Fruit fly (Drosophila melanogaster): ENCODE results near the gene CG2116.
A peak's percentile ranks its signal among the peaks of the same experiment; 100 is the strongest.

The CG2116 gene

DNA sequence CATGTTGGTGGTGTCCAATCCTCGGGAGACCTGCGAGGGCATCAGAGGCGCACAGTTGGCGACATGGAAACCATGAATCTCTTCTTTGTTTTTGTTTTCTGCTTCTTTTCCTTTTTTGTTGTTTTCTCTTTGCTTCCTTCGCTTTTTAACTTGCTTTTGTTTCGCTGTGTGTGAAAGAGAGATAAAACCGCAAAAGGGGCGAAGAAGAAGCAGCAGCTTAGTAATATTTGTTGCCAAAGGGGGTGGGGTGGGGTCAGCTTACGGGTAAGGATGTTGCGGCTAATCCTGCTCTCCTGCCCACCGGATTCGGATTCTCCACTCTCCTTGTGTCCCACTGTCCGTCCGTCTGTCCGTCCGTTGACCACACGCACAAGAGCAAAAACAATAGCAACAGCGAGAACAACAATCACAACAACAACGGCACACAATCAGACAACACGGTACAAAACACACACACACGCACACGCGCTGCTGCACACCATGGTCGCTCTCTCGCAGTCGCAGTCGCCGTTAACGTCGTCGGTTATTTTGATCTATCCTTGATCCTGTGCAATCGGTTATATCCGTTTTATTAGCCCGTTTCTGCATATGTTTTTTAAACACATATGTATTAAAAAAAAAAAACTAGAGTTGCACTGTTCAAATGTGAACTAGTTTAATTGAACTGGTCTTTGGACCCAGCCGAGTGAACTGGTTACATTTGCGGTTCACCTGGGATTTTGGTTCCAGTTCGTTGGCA, 46.8 kb downstream of the CG2116 start (continued):
- no peak for TF ChIP-seq gsb-n (tag; optimal IDR thresholded peaks at IDR 0.05)
- TF ChIP-seq phol (tag; optimal IDR thresholded peaks at IDR 0.05), result no peak
- no peak for TF ChIP-seq Ets97D (GFP tag; optimal IDR thresholded peaks at IDR 0.05)
- TF ChIP-seq sens-2 (GFP tag; IDR thresholded peaks at IDR 0.05), result no peak
- TF ChIP-seq crol (GFP tag; IDR thresholded peaks at IDR 0.05), result peak; percentile 29; the same call in 1 of the 2 replicates
- no peak for TF ChIP-seq en (GFP tag; optimal IDR thresholded peaks at IDR 0.05)
- TF ChIP-seq CG17385 (GFP tag; optimal IDR thresholded peaks at IDR 0.05), result peak; percentile 89
- TF ChIP-seq Elba2 (GFP tag; optimal IDR thresholded peaks at IDR 0.05), result peak; percentile 16
- 0 out of 2 replicates have a peak, but pooled peaks have one; percentile 20 for TF ChIP-seq CG13287 (GFP tag; IDR thresholded peaks at IDR 0.05; ENCODE audit: partially characterized antibody)
- TF ChIP-seq bsh (GFP tag; optimal IDR thresholded peaks at IDR 0.05), result peak in 1 of 2 experiments; percentile 31
- no peak for TF ChIP-seq ac (GFP tag; optimal IDR thresholded peaks at IDR 0.05)
- TF ChIP-seq Neu2 (GFP tag; optimal IDR thresholded peaks at IDR 0.05; ENCODE audit: borderline replicate concordance), result no peak
- no peak for TF ChIP-seq CG17912 (GFP tag; optimal IDR thresholded peaks at IDR 0.05)
- TF ChIP-seq CG4617 (GFP tag; optimal IDR thresholded peaks at IDR 0.05; ENCODE audit: borderline replicate concordance), result peak; percentile 24
- no peak for TF ChIP-seq H2.0 (GFP tag; IDR thresholded peaks at IDR 0.05)
- TF ChIP-seq ssp (GFP tag; IDR thresholded peaks at IDR 0.05), result no peak
- no peak for TF ChIP-seq CG15269 (tag; optimal IDR thresholded peaks at IDR 0.05)
- TF ChIP-seq row (GFP tag; IDR thresholded peaks at IDR 0.05), result 0 out of 3 replicates have a peak, but pooled peaks have one; percentile 19
- no peak for TF ChIP-seq CG15073 (GFP tag; optimal IDR thresholded peaks at IDR 0.05)
- peak; percentile 74 for TF ChIP-seq cg (GFP tag; optimal IDR thresholded peaks at IDR 0.05)
- peak; percentile 55; the same call in 2 of the 3 replicates for TF ChIP-seq knrl (GFP tag; IDR thresholded peaks at IDR 0.05; ENCODE audit: partially characterized antibody)
- TF ChIP-seq MTF-1 (GFP tag; optimal IDR thresholded peaks at IDR 0.05; ENCODE audit: borderline replicate concordance), result no peak
- peak; percentile 5 for TF ChIP-seq CG8924 (tag; optimal IDR thresholded peaks at IDR 0.05)
- TF ChIP-seq nom (GFP tag; optimal IDR thresholded peaks at IDR 0.05), result peak; percentile 58
- no peak for TF ChIP-seq CG6813 (GFP tag; optimal IDR thresholded peaks at IDR 0.05)

DNA sequence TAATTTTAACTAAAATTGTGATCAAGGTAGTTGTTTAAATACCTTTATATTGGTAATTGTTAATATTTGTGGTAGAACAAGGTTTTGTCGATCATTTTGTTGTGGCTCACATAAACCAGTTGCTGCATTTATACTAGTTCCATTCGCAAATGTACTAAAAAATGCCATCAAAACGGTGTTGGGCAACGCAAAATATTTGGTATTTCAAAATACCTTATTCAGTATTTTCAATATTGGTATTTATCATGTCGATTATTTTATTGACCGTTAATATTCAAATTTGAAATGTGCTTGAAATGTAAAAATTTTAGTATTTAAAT, 47.4 kb downstream of the CG2116 start, which contains the start of gene slpr:
TSS of gene slpr (minus strand) at position 156 of the 320 bp plus-strand sequence.
- TF ChIP-seq gfzf (GFP tag; optimal IDR thresholded peaks at IDR 0.05) (peak; percentile 83), bsh (GFP tag; optimal IDR thresholded peaks at IDR 0.05) (no peak), Sry-δ (GFP tag; optimal IDR thresholded peaks at IDR 0.05) (peak; percentile 11), CG15514 (GFP tag; optimal IDR thresholded peaks at IDR 0.05) (peak; percentile 99), Myb (GFP tag; optimal IDR thresholded peaks at IDR 0.05) (peak; percentile 91), Dp (GFP tag; optimal IDR thresholded peaks at IDR 0.05) (peak; percentile 60), z (GFP tag; IDR thresholded peaks at IDR 0.05) (no peak), CG33213 (GFP tag; optimal IDR thresholded peaks at IDR 0.05) (peak; percentile 3), Dref (GFP tag; IDR thresholded peaks at IDR 0.05) (peak; percentile 53), pzg (GFP tag; optimal IDR thresholded peaks at IDR 0.05) (peak; percentile 69), CG2116 (GFP tag; optimal IDR thresholded peaks at IDR 0.05) (peak; percentile 57), E2f2 (GFP tag; IDR thresholded peaks at IDR 0.05) (peak; percentile 41), CG12391 (tag; optimal IDR thresholded peaks at IDR 0.05) (no peak), phol (tag; optimal IDR thresholded peaks at IDR 0.05) (peak; percentile 20), CG14710 (tag; optimal IDR thresholded peaks at IDR 0.05) (peak; percentile 44), stwl (tag; optimal IDR thresholded peaks at IDR 0.05) (peak; percentile 48), CG18764 (GFP tag; optimal IDR thresholded peaks at IDR 0.05) (no peak), trem (tag; optimal IDR thresholded peaks at IDR 0.05) (peak; percentile 27), eve (GFP tag; optimal IDR thresholded peaks at IDR 0.05) (no peak), CG10267 (tag; optimal IDR thresholded peaks at IDR 0.05) (peak; percentile 92), CG12659 (GFP tag; optimal IDR thresholded peaks at IDR 0.05) (peak; percentile 28), nmo (GFP tag; optimal IDR thresholded peaks at IDR 0.05) (peak; percentile 23), CG9797 (GFP tag; optimal IDR thresholded peaks at IDR 0.05) (peak; percentile 66), Max (GFP tag; optimal IDR thresholded peaks at IDR 0.05) (no peak), BEAF-32 (GFP tag; optimal IDR thresholded peaks at IDR 0.05) (peak; percentile 35), Ets97D (GFP tag; optimal IDR thresholded peaks at IDR 0.05) (peak; percentile 50)
